Worm (Caenorhabditis elegans) whole organism, young adult: Measurements from ENCODE around the gene clec-19.

Experiments used
- F37B4.10 ChIP-seq: fragments of 200-800 bp; sonication (Bioruptor generic); IDR thresholded peaks from 2 replicates; pipeline ENCODE4 v1.3.6; 2022; ENCODE audit warnings: missing genetic modification characterization, missing compliant biosample characterization
- F57C9.4 ChIP-seq: sonication (generic microtip); optimal IDR thresholded peaks from 2 replicates; lab custom pipeline; 2017; ENCODE audit warnings: mild to moderate bottlenecking, missing genetic modification characterization, missing compliant biosample characterization
- K11D2.4 ChIP-seq: fragments of 200-800 bp; sonication (Bioruptor generic); IDR thresholded peaks from 2 replicates; pipeline ENCODE4 v1.3.6; 2022; ENCODE audit warnings: missing genetic modification reagents, missing genetic modification characterization, missing compliant biosample characterization
- Y53F4B.3 ChIP-seq: fragments of 200-800 bp; sonication (Bioruptor generic); IDR thresholded peaks from 2 replicates; pipeline ENCODE4 v1.3.6; 2022; ENCODE audit warnings: missing genetic modification reagents, missing genetic modification characterization, missing compliant biosample characterization
- Y53G8AR.9 ChIP-seq: fragments of 200-800 bp; sonication (Bioruptor generic); conservative IDR thresholded peaks from 2 replicates; pipeline ENCODE4 v1.3.6; 2022; ENCODE audit warnings: missing genetic modification reagents, missing genetic modification characterization, missing compliant biosample characterization
- aptf-2 ChIP-seq: fragments of 200-800 bp; sonication (Bioruptor generic); conservative IDR thresholded peaks from 2 replicates; pipeline ENCODE4 v1.3.6; 2022; ENCODE audit warnings: missing genetic modification reagents, missing genetic modification characterization, missing compliant biosample characterization
- aptf-3 ChIP-seq: fragments of 200-800 bp; sonication (Bioruptor generic); IDR thresholded peaks from 2 replicates; pipeline ENCODE4 v1.3.6; 2022; ENCODE audit warnings: missing genetic modification characterization, missing compliant biosample characterization
- attf-3 ChIP-seq: fragments of 200-800 bp; sonication (Bioruptor generic); conservative IDR thresholded peaks from 2 replicates; pipeline ENCODE4 v1.3.6; 2022; ENCODE audit warnings: missing genetic modification reagents, missing genetic modification characterization, missing compliant biosample characterization
- bed-1 ChIP-seq: fragments of 200-800 bp; sonication (Bioruptor generic); IDR thresholded peaks from 2 replicates; pipeline ENCODE4 v1.3.6; 2022; ENCODE audit warnings: missing genetic modification reagents, missing genetic modification characterization, missing compliant biosample characterization
- cebp-2 ChIP-seq: fragments of 200-800 bp; sonication (Bioruptor generic); IDR thresholded peaks from 2 replicates; pipeline ENCODE4 v1.3.6; 2022; ENCODE audit warnings: missing genetic modification characterization, missing compliant biosample characterization
- ceh-27 ChIP-seq: fragments of 200-800 bp; sonication (Bioruptor generic); optimal IDR thresholded peaks from 2 replicates; lab custom pipeline; 2018; ENCODE audit warnings: mild to moderate bottlenecking, missing genetic modification characterization, moderate library complexity, missing compliant biosample characterization
- ceh-91 ChIP-seq: fragments of 200-800 bp; sonication (Bioruptor generic); IDR thresholded peaks from 2 replicates; pipeline ENCODE4 v1.3.6; 2022; ENCODE audit warnings: missing genetic modification reagents, missing genetic modification characterization, missing compliant biosample characterization
- chd-7 ChIP-seq: sonication (generic microtip); optimal IDR thresholded peaks from 2 replicates; lab custom pipeline; 2016; ENCODE audit warnings: mild to moderate bottlenecking, missing genetic modification characterization, moderate library complexity, missing compliant biosample characterization
- die-1 ChIP-seq: sonication (generic microtip); optimal IDR thresholded peaks from 2 replicates; lab custom pipeline; 2016; ENCODE audit warnings: missing genotype, mild to moderate bottlenecking, missing genetic modification characterization, missing compliant biosample characterization
- dox-1 ChIP-seq: fragments of 200-800 bp; sonication (Bioruptor generic); IDR thresholded peaks from 2 replicates; pipeline ENCODE4 v1.3.6; 2022; ENCODE audit warnings: missing genetic modification reagents, missing genetic modification characterization, missing compliant biosample characterization
- dpff-1 ChIP-seq: sonication (generic microtip); optimal IDR thresholded peaks from 2 replicates; lab custom pipeline; 2017; ENCODE audit warnings: mild to moderate bottlenecking, missing genetic modification characterization, missing compliant biosample characterization
- efl-1 ChIP-seq: fragments of 150-350 bp; optimal IDR thresholded peaks from 2 replicates; lab custom pipeline; 2014; ENCODE audit warnings: missing biosample characterization, missing genetic modification reagents, missing genetic modification characterization
- egrh-3 ChIP-seq: fragments of 200-800 bp; sonication (Bioruptor generic); IDR thresholded peaks from 2 replicates; pipeline ENCODE4 v1.3.6; 2022; ENCODE audit warnings: missing genetic modification reagents, missing genetic modification characterization, missing compliant biosample characterization
- ekl-4 ChIP-seq: fragments of 200-800 bp; sonication (Bioruptor generic); IDR thresholded peaks from 2 replicates; pipeline ENCODE4 v1.3.6; 2022; ENCODE audit warnings: missing genetic modification reagents, missing genetic modification characterization, missing compliant biosample characterization
- hmg-1.2 ChIP-seq: fragments of 200-800 bp; sonication (Bioruptor generic); IDR thresholded peaks from 2 replicates; pipeline ENCODE4 v1.3.6; 2022; ENCODE audit warnings: missing genetic modification reagents, missing genetic modification characterization, missing compliant biosample characterization
- hmg-20 ChIP-seq: fragments of 200-800 bp; sonication (Bioruptor generic); IDR thresholded peaks from 2 replicates; pipeline ENCODE4 v1.3.6; 2022; ENCODE audit warnings: missing genetic modification reagents, missing genetic modification characterization, missing compliant biosample characterization
- hsf-1 ChIP-seq: fragments of 200-800 bp; sonication (Bioruptor generic); IDR thresholded peaks from 2 replicates; pipeline ENCODE4 v1.3.6; 2022; ENCODE audit warnings: missing genetic modification reagents, missing genetic modification characterization, missing compliant biosample characterization
- madf-6 ChIP-seq: fragments of 200-800 bp; sonication (Bioruptor generic); IDR thresholded peaks from 2 replicates; pipeline ENCODE4 v1.3.6; 2022; ENCODE audit warnings: missing genetic modification reagents, missing genetic modification characterization, missing compliant biosample characterization
- mel-28 ChIP-seq: sonication (generic microtip); optimal IDR thresholded peaks from 2 replicates; lab custom pipeline; 2016; ENCODE audit warnings: borderline replicate concordance, mild to moderate bottlenecking, missing genetic modification characterization, missing compliant biosample characterization
- mxl-1 ChIP-seq: sonication (generic microtip); optimal IDR thresholded peaks from 2 replicates; lab custom pipeline; 2016; ENCODE audit warnings: missing genetic modification characterization, missing compliant biosample characterization
- nhr-179 ChIP-seq: sonication (generic microtip); optimal IDR thresholded peaks from 2 replicates; lab custom pipeline; 2016; ENCODE audit warnings: mild to moderate bottlenecking, missing genetic modification characterization, missing compliant biosample characterization
- nhr-27 ChIP-seq: fragments of 200-800 bp; sonication (Bioruptor generic); optimal IDR thresholded peaks from 2 replicates; lab custom pipeline; 2018; ENCODE audit warnings: mild to moderate bottlenecking, missing genetic modification characterization, moderate library complexity, missing compliant biosample characterization
- rcor-1 ChIP-seq: fragments of 200-800 bp; sonication (Bioruptor generic); IDR thresholded peaks from 2 replicates; pipeline ENCODE4 v1.3.6; 2022; ENCODE audit warnings: missing genetic modification reagents, missing genetic modification characterization, missing compliant biosample characterization
- snpc-1.3 ChIP-seq: sonication (generic microtip); optimal IDR thresholded peaks from 2 replicates; lab custom pipeline; 2017; ENCODE audit warnings: missing genetic modification characterization, mild to moderate bottlenecking, missing compliant biosample characterization, antibody characterized with exemption, moderate library complexity, missing genotype, missing genetic modification reagents; ENCODE audit not compliant: insufficient read depth
- sptf-2 ChIP-seq: fragments of 200-800 bp; sonication (Bioruptor generic); optimal IDR thresholded peaks from 2 replicates; lab custom pipeline; 2018; ENCODE audit warnings: mild to moderate bottlenecking, missing genetic modification characterization, missing compliant biosample characterization
- tbx-9 ChIP-seq: sonication (generic microtip); optimal IDR thresholded peaks from 2 replicates; lab custom pipeline; 2016; ENCODE audit warnings: borderline replicate concordance, missing genetic modification characterization, inconsistent platforms, missing compliant biosample characterization
- zfh-2 ChIP-seq: fragments of 200-800 bp; sonication (Bioruptor generic); conservative IDR thresholded peaks from 2 replicates; pipeline ENCODE4 v1.3.6; 2022; ENCODE audit warnings: missing genetic modification reagents, missing genetic modification characterization, missing compliant biosample characterization
- ztf-28 ChIP-seq: fragments of 200-800 bp; sonication (Bioruptor generic); IDR thresholded peaks from 2 replicates; pipeline ENCODE4 v1.3.6; 2022; ENCODE audit warnings: missing genetic modification reagents, missing genetic modification characterization, missing compliant biosample characterization
- ztf-6 ChIP-seq: fragments of 200-800 bp; sonication (Bioruptor generic); IDR thresholded peaks from 2 replicates; pipeline ENCODE4 v1.3.6; 2022; ENCODE audit warnings: missing genetic modification reagents, missing genetic modification characterization, missing compliant biosample characterization

Gene clec-19

DNA sequence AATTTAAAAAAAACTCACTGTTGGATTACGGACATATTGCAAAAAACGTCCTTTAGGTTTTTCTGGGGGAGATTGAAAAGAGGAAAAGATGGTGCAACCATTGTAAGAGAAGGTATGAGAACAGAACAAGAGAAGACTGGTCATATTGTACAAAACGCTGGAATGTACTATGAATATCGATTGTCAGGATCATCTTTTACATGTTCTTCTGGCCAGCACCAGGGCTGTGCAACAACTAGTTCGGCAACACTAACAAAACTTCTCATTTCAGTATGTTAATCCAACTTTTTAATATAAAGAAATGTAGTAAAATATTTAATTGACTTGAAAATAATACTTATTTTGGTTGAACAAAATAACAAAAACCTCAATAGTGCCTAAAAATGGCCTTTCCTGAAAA is 40.9 kb upstream of the clec-19 start, which contains the start of gene fbxb-47:
TSS of gene fbxb-47 (minus strand) at position 101 of the 400 bp plus-strand sequence.
- TF ChIP-seq ekl-4 (GFP tag; lab: Robert Waterston, UW) (no peak), Y53G8AR.9 (GFP tag; lab: Robert Waterston, UW) (no peak), madf-6 (GFP tag; lab: Robert Waterston, UW) (no peak), mel-28 (tag; lab: Kevin White, UChicago) (no peak), attf-3 (GFP tag; lab: Robert Waterston, UW) (no peak), snpc-1.3 (tag; lab: Kevin White, UChicago) (no peak), ceh-91 (GFP tag; lab: Robert Waterston, UW) (no peak), ceh-27 (GFP tag; lab: Kevin White, UChicago) (no peak)

- no peak for TF ChIP-seq rcor-1 (GFP tag; lab: Robert Waterston, UW)
- no peak for TF ChIP-seq dox-1
- TF ChIP-seq, all 124 proteins: peak for 0
Observed at ce11 chrII:1706385-1706784, 37.9 kb upstream of the clec-19 start, which contains the start of gene sdz-18. sdz-18 (minus strand) TSS chrII:1706485.

DNA sequence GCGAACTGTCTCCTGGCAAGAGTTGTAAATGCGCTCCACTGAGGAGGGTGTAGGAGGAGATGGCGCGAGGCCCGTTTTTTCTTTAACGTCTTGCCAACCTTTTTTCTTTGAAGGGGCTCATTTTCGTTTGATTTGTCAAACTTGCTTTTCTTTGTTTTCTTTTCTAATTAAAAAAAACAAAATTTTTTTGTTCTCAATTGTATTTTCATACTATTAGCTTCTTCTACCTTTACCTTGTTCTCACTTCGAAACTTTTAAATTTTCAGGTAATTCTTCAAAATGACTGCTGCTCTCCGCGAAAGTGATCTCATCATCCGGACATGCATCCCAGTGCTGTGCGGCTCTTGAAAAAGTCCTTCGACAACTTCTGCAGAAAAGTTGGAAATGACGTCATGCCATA is 34.3 kb upstream of the clec-19 start, which contains the start of gene fbxa-184:
TSS of gene fbxa-184 (plus strand) at position 301 of the 400 bp plus-strand sequence.
- TF ChIP-seq aptf-2: peak; percentile 81
- TF ChIP-seq egrh-3 (GFP tag; lab: Robert Waterston, UW): no peak

DNA sequence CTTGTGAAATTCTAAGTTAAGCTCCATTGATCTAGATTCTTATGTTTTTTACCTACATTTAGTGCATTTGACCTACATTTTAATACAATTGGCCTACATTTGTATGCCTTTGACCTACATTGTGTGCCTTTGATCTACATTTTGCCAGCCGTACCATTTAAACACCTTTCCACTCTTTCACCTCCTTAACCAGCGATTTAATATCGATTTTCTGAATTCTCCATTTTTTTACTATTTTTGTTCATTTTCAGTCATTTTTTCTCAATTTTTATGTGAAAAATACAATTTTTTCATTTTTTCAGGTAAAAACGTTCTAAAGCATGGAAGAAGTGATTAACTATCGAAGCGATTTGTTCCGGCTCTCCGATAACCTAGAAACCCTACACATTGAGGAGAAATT is 31.3 kb upstream of the clec-19 start, which contains the start of gene btb-7:
TSS of gene btb-7 (plus strand) at position 301 of the 400 bp plus-strand sequence.
- TF ChIP-seq ztf-6 (GFP tag; lab: Robert Waterston, UW): no peak
- TF ChIP-seq ztf-28 (GFP tag; lab: Robert Waterston, UW): no peak
- TF ChIP-seq chd-7 (tag; lab: Kevin White, UChicago): no peak
- no peak for TF ChIP-seq cebp-2 (GFP tag; lab: Robert Waterston, UW)
- no peak for TF ChIP-seq dpff-1 (tag; lab: Kevin White, UChicago)
- no peak for TF ChIP-seq nhr-27 (tag; lab: Kevin White, UChicago)
- peak; percentile 47 for TF ChIP-seq efl-1 (GFP tag; lab: Kevin White, UChicago)
- TF ChIP-seq bed-1 (GFP tag; lab: Robert Waterston, UW): no peak

DNA sequence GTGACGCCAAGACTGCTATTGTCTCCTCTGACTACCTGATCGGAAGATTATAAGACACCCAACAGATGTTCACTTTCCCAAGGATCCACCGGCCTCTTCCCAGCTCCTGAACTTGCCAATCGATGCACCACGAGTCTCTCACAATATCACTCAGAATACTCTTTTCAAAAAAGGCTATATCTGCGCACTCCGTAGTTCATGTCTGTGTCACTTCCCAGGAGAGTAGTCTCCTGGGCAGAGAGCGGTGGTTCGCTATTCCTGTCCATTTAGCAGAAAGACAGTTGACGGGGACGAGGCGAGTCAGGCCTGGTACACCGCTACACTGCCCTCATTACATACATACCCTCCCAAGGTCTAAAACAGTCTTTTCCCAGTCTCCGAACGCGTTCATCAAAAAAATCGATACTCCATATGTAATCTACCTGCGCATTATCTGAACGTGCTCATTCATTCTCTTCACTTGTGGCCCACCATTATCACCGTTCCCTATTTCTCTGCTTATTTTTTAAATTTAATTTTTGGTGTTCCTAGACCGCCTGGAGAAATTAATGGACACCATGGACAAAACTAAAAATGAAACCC is 29.4 kb upstream of the clec-19 start, which contains the start of gene btb-6:
TSS of gene btb-6 (plus strand) at position 532 of the 582 bp plus-strand sequence.
- TF ChIP-seq F37B4.10 (no peak), aptf-2 (peak; percentile 97), nhr-179 (tag; lab: Kevin White, UChicago) (no peak), Y53F4B.3 (GFP tag; lab: Robert Waterston, UW) (no peak), bed-1 (GFP tag; lab: Robert Waterston, UW) (0 out of 2 replicates have a peak, but pooled peaks have one; percentile 47), aptf-3 (peak; percentile 87; the same call in 1 of the 2 replicates)

DNA sequence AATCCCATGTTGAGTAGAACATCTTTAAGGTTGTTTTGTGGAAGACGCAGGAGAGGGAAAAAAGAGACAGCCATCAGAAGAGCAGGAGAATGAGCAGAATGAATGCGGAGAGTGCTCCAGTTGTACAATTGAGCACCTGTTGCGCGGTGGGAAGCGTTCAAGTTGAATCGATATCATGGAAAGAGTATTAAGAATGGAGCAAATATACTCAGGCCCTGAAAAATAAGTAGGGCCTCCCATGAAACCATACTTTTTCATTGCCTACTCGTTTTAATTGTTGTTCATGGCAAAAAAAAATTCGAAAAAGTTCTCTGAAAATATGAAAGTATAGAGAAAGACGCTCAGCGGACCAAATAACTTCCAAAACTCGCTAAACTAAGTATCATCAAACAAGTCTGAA is 25.1 kb upstream of the clec-19 start, which contains the start of gene fbxb-48:
TSS of gene fbxb-48 (minus strand) at position 101 of the 400 bp plus-strand sequence.
- TF ChIP-seq ztf-6 (GFP tag; lab: Robert Waterston, UW) (no peak), die-1 (tag; lab: Kevin White, UChicago) (no peak), snpc-1.3 (tag; lab: Kevin White, UChicago) (no peak), hsf-1 (no peak), nhr-179 (tag; lab: Kevin White, UChicago) (no peak), hmg-1.2 (GFP tag; lab: Robert Waterston, UW) (no peak), sptf-2 (GFP tag; lab: Kevin White, UChicago) (no peak), zfh-2 (GFP tag; lab: Robert Waterston, UW) (no peak), hmg-20 (GFP tag; lab: Robert Waterston, UW) (no peak), K11D2.4 (GFP tag; lab: Robert Waterston, UW) (no peak), mxl-1 (tag; lab: Kevin White, UChicago) (no peak), tbx-9 (no peak), F57C9.4 (tag; lab: Kevin White, UChicago) (no peak)
